Fruit fly (Drosophila melanogaster): ENCODE results near the gene CG6333.

The CG6333 gene

dm6 chr3L:17430957-17431585 is 55.0 kb downstream of the CG6333 start (continued):
- TF ChIP-seq unc-4 (GFP tag; IDR thresholded peaks at IDR 0.05; ENCODE audit: partially characterized antibody): no peak
- TF ChIP-seq PHDP (tag; optimal IDR thresholded peaks at IDR 0.05): peak; percentile 34
- no peak for TF ChIP-seq HLHmδ (GFP tag; optimal IDR thresholded peaks at IDR 0.05)
- TF ChIP-seq abd-A (tag; optimal IDR thresholded peaks at IDR 0.05): no peak
- no peak for TF ChIP-seq CG13775 (GFP tag; optimal IDR thresholded peaks at IDR 0.05)
- no peak for TF ChIP-seq CG6175 (GFP tag; IDR thresholded peaks at IDR 0.05)
- TF ChIP-seq dpn (GFP tag; optimal IDR thresholded peaks at IDR 0.05): peak in 1 of 2 experiments; percentile 21
- TF ChIP-seq pfk (GFP tag; optimal IDR thresholded peaks at IDR 0.05): peak; percentile 81
- TF ChIP-seq bigmax (GFP tag; optimal IDR thresholded peaks at IDR 0.05): no peak
- no peak for TF ChIP-seq h (optimal IDR thresholded peaks at IDR 0.05)
- TF ChIP-seq CG11696 (GFP tag; IDR thresholded peaks at IDR 0.05): no peak
- no peak for TF ChIP-seq cad (GFP tag; optimal IDR thresholded peaks at IDR 0.05)
- no peak for TF ChIP-seq CG7271 (tag; optimal IDR thresholded peaks at IDR 0.05)
- TF ChIP-seq gcm (GFP tag; optimal IDR thresholded peaks at IDR 0.05): no peak
- TF ChIP-seq CG9932 (GFP tag; IDR thresholded peaks at IDR 0.05): peak; percentile 15; the same call in 1 of the 2 replicates
- TF ChIP-seq oc (tag; optimal IDR thresholded peaks at IDR 0.05): no peak
- TF ChIP-seq CG12219 (GFP tag; optimal IDR thresholded peaks at IDR 0.05): no peak
- no peak for TF ChIP-seq pum (GFP tag; optimal IDR thresholded peaks at IDR 0.05)
- no peak for TF ChIP-seq Ets65A (GFP tag)
- TF ChIP-seq Xrp1 (GFP tag; IDR thresholded peaks at IDR 0.05): no peak
- TF ChIP-seq danr (GFP tag; IDR thresholded peaks at IDR 0.05): no peak
- no peak for TF ChIP-seq CG7745 (tag; optimal IDR thresholded peaks at IDR 0.05)
- no peak for TF ChIP-seq esg (GFP tag; conservative IDR thresholded peaks at IDR 0.05)
- TF ChIP-seq Dref (GFP tag; IDR thresholded peaks at IDR 0.05): no peak
- no peak for TF ChIP-seq ac (GFP tag; optimal IDR thresholded peaks at IDR 0.05)
- TF ChIP-seq CoRest (tag; optimal IDR thresholded peaks at IDR 0.05): no peak
- TF ChIP-seq eve (GFP tag; optimal IDR thresholded peaks at IDR 0.05): no peak
- no peak for TF ChIP-seq usp (GFP tag; optimal IDR thresholded peaks at IDR 0.05)
- TF ChIP-seq Antp (GFP tag; optimal IDR thresholded peaks at IDR 0.05): no peak
- TF ChIP-seq D19A (tag; optimal IDR thresholded peaks at IDR 0.05): peak; percentile 65
- no peak for TF ChIP-seq CG1792 (GFP tag; optimal IDR thresholded peaks at IDR 0.05)
- peak; percentile 26 for TF ChIP-seq Fer3 (tag; optimal IDR thresholded peaks at IDR 0.05)
- TF ChIP-seq sug (tag; optimal IDR thresholded peaks at IDR 0.05): peak; percentile 60
- TF ChIP-seq NFAT (GFP tag; IDR thresholded peaks at IDR 0.05): no peak
- TF ChIP-seq Hr3 (GFP tag; optimal IDR thresholded peaks at IDR 0.05): no peak
- TF ChIP-seq CG14050 (GFP tag; IDR thresholded peaks at IDR 0.05): no peak
- peak; percentile 35; the same call in 1 of the 3 replicates for TF ChIP-seq row (GFP tag; IDR thresholded peaks at IDR 0.05)
- peak; percentile 30 for TF ChIP-seq Asciz (GFP tag; optimal IDR thresholded peaks at IDR 0.05)
- no peak for TF ChIP-seq btn (GFP tag; optimal IDR thresholded peaks at IDR 0.05)
- no peak for TF ChIP-seq CG10274 (GFP tag; optimal IDR thresholded peaks at IDR 0.05)
- TF ChIP-seq Meics (GFP tag; optimal IDR thresholded peaks at IDR 0.05): peak; percentile 20
- no peak for TF ChIP-seq HLH3B (GFP tag; IDR thresholded peaks at IDR 0.05)
- TF ChIP-seq tup (GFP tag; optimal IDR thresholded peaks at IDR 0.05): no peak
- TF ChIP-seq CG33213 (GFP tag; optimal IDR thresholded peaks at IDR 0.05): peak; percentile 8
- no peak for TF ChIP-seq ara (GFP tag; IDR thresholded peaks at IDR 0.05)
- TF ChIP-seq CG32532 (GFP tag; IDR thresholded peaks at IDR 0.05): no peak
- TF ChIP-seq CG2875 (GFP tag; optimal IDR thresholded peaks at IDR 0.05): no peak
- no peak for TF ChIP-seq CkIIα-i1 (GFP tag; IDR thresholded peaks at IDR 0.05)
- TF ChIP-seq CG5245 (GFP tag; optimal IDR thresholded peaks at IDR 0.05): no peak
- TF ChIP-seq chinmo (GFP tag; IDR thresholded peaks at IDR 0.05; ENCODE audit: partially characterized antibody): no peak
- peak; percentile 20 for TF ChIP-seq D19B (GFP tag; optimal IDR thresholded peaks at IDR 0.05)
- TF ChIP-seq CG3847 (GFP tag; IDR thresholded peaks at IDR 0.05): no peak

All from whole organism, embryonic.